Worm (Caenorhabditis elegans): ENCODE data around the gene B0286.1.

Gene B0286.1

DNA sequence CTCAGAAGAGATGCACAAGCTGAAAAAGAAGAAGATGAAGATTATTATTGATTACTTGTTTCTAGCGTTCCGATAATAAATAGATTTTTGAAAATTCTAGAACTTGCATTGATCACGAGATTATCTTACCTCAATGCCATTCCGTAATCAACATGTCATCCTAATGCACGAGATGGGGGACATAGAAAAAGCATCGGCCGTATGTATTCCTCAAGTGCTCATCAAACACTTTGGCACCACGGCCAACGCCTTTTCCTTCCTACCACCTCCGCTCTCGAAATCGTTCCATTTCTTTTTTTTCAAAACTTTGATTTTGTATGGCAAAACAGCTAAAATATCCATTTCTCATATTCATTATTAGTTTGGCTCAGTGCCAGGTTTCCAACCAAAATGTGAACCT, 19.5 kb upstream of the B0286.1 start, which contains the start of gene lat-2:
TSS of gene lat-2 (plus strand) at position 301 of the 400 bp plus-strand sequence.
- TF ChIP-seq ceh-14 (tag; optimal IDR thresholded peaks at IDR 0.05) (no peak), pha-2 (tag; optimal IDR thresholded peaks at IDR 0.05) (no peak), K02D7.2 (tag; optimal IDR thresholded peaks at IDR 0.05) (no peak), ztf-16 (tag; optimal IDR thresholded peaks at IDR 0.05) (no peak), hlh-15 (tag; optimal IDR thresholded peaks at IDR 0.05) (no peak), che-1 (tag; optimal IDR thresholded peaks at IDR 0.05) (no peak), ama-1 (optimal IDR thresholded peaks at IDR 0.05) (no peak)

DNA sequence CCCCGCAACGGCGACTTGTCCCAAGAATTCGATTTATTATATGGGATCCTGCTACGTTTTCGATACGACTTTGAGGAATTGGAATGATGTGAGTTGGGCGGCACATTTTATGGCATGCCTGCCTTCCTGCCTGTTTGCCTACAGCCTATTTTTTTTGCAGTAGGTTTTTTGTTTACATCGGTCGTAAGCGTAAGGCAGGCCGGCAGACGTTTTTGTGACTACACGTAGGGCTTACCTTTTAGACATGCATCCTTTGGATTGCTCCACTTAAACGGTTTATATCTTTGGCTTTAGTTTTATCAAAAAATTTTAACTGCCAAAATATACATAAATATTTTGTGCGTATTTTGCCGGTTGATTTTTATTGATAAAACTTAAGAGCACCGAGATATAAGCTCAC, 19.1 kb upstream of the B0286.1 start:
- TF ChIP-seq odd-2 (tag; optimal IDR thresholded peaks at IDR 0.05), result no peak
- no peak for TF ChIP-seq ceh-22 (tag; optimal IDR thresholded peaks at IDR 0.05)
- no peak for TF ChIP-seq ref-2 (tag; optimal IDR thresholded peaks at IDR 0.05)
- TF ChIP-seq tbx-7 (tag; optimal IDR thresholded peaks at IDR 0.05), result no peak
- TF ChIP-seq T23F11.4 (GFP tag; optimal IDR thresholded peaks at IDR 0.05), result no peak
- TF ChIP-seq pag-3 (tag; optimal IDR thresholded peaks at IDR 0.05; ENCODE audit: borderline replicate concordance), result no peak
- TF ChIP-seq ceh-9 (tag; optimal IDR thresholded peaks at IDR 0.05), result no peak
- TF ChIP-seq syd-9 (tag; optimal IDR thresholded peaks at IDR 0.05), result no peak
- no peak for TF ChIP-seq fkh-10 (GFP tag; optimal IDR thresholded peaks at IDR 0.05)
- TF ChIP-seq gmeb-2 (tag; optimal IDR thresholded peaks at IDR 0.05), result no peak
- TF ChIP-seq K09A11.1 (tag; optimal IDR thresholded peaks at IDR 0.05; ENCODE audit: insufficient read depth), result no peak
- TF ChIP-seq eyg-1 (tag; optimal IDR thresholded peaks at IDR 0.05), result no peak
- TF ChIP-seq sox-2 (GFP tag; IDR thresholded peaks at IDR 0.05), result no peak
- TF ChIP-seq sox-4 (tag; optimal IDR thresholded peaks at IDR 0.05), result no peak
- no peak for TF ChIP-seq unc-3 (GFP tag; conservative IDR thresholded peaks at IDR 0.05)
- no peak for TF ChIP-seq unc-3 (tag; optimal IDR thresholded peaks at IDR 0.05)

- TF ChIP-seq pha-4 (tag; optimal IDR thresholded peaks at IDR 0.05) (no peak), T23F11.4 (GFP tag; optimal IDR thresholded peaks at IDR 0.05) (no peak), ceh-34 (tag; optimal IDR thresholded peaks at IDR 0.05) (no peak), hlh-6 (tag; optimal IDR thresholded peaks at IDR 0.05) (no peak), unc-86 (tag; optimal IDR thresholded peaks at IDR 0.05) (no peak), ceh-14 (tag; optimal IDR thresholded peaks at IDR 0.05) (no peak), ceh-45 (GFP tag; IDR thresholded peaks at IDR 0.05) (no peak), ceh-6 (GFP tag; optimal IDR thresholded peaks at IDR 0.05) (no peak), hlh-15 (tag; optimal IDR thresholded peaks at IDR 0.05) (no peak)
Measured at ce11 chrII:4362088-4362487, 16.2 kb upstream of the B0286.1 start.

- TF ChIP-seq che-1 (tag; optimal IDR thresholded peaks at IDR 0.05) (no peak), tbx-2 (tag; optimal IDR thresholded peaks at IDR 0.05) (no peak), ceh-45 (GFP tag; IDR thresholded peaks at IDR 0.05) (no peak), eyg-1 (tag; optimal IDR thresholded peaks at IDR 0.05) (no peak)
Measured at ce11 chrII:4367923-4368322, 10.4 kb upstream of the B0286.1 start, which contains the start of gene try-9. Gene try-9 (plus strand): TSS chrII:4368223.

DNA sequence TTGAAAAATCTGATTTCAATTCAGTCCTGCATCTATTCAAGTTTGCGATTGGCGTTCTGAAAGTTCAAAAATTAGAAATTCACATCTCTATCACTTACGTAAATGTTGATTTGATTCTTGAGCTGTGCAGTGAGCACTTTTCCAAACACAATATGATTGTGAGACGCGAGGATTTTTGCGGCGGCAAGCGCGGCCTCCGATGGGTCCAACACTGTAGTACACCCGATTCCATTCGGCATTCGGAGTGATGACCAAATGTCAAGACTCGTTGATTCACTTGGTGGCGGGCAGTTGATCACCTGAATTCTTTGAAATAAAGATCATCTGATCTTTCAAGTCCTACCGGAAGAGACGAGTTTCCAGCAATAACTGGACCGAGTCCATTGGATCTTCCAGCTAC, 8.6 kb upstream of the B0286.1 start:
- TF ChIP-seq ceh-30 (tag; optimal IDR thresholded peaks at IDR 0.05) (no peak), Y22D7AL.16 (tag; optimal IDR thresholded peaks at IDR 0.05) (no peak), gmeb-2 (tag; optimal IDR thresholded peaks at IDR 0.05) (no peak), hlh-30 (tag; optimal IDR thresholded peaks at IDR 0.05; ENCODE audit: insufficient read depth) (no peak), ceh-19 (GFP tag; optimal IDR thresholded peaks at IDR 0.05) (no peak), ceh-31 (tag; optimal IDR thresholded peaks at IDR 0.05) (no peak), fkh-10 (GFP tag; optimal IDR thresholded peaks at IDR 0.05) (no peak), odd-2 (tag; optimal IDR thresholded peaks at IDR 0.05) (no peak), sox-4 (tag; optimal IDR thresholded peaks at IDR 0.05) (no peak), eyg-1 (tag; optimal IDR thresholded peaks at IDR 0.05) (no peak), pag-3 (tag; optimal IDR thresholded peaks at IDR 0.05; ENCODE audit: borderline replicate concordance) (no peak), pha-4 (tag; optimal IDR thresholded peaks at IDR 0.05) (no peak)
